Fruit fly (Drosophila melanogaster) Kc167 (cell line): ENCODE data around the gene Cyfip.

ENCODE experiments used
- Myc ChIP-seq: fragments of >200 bp; optimal IDR thresholded peaks from 2 replicates; lab custom pipeline; 2017; ENCODE audit warnings: missing external identifiers
- Sin3A ChIP-seq: fragments of >200 bp; optimal IDR thresholded peaks from 2 replicates; lab custom pipeline; 2018; ENCODE audit warnings: missing external identifiers
- h ChIP-seq: fragments of >200 bp; optimal IDR thresholded peaks from 3 replicates; lab custom pipeline; 2018; ENCODE audit warnings: missing external identifiers
- insv ChIP-seq: fragments of >200 bp; optimal IDR thresholded peaks from 3 replicates; lab custom pipeline; 2018; ENCODE audit warnings: missing external identifiers
- psq ChIP-seq: fragments of >200 bp; optimal IDR thresholded peaks from 2 replicates; lab custom pipeline; 2017; ENCODE audit warnings: missing external identifiers
- ttk ChIP-seq: sonication (Bioruptor generic); optimal IDR thresholded peaks from 2 replicates; lab custom pipeline; 2017; ENCODE audit warnings: missing external identifiers

The Cyfip gene

dm6 chr3R:15350993-15351426 lies 17.9 kb downstream of the Cyfip start, which contains the start of the genes Trs33 and Tmtc4:
TSS of gene Trs33 (minus strand) at chr3R:15350995.
TSS of gene Tmtc4 (plus strand) at chr3R:15351225.
- TF ChIP-seq ttk (lab: Kevin White, UChicago) = no peak
- TF ChIP-seq psq (lab: Kevin White, UChicago) = no peak
- TF ChIP-seq Sin3A (lab: Kevin White, UChicago) = no peak
- TF ChIP-seq h (lab: Kevin White, UChicago) = no peak
- TF ChIP-seq Myc (lab: Kevin White, UChicago) = no peak
- TF ChIP-seq insv (lab: Kevin White, UChicago) = no peak

- TF ChIP-seq ttk (lab: Kevin White, UChicago) = no peak
- TF ChIP-seq Myc (lab: Kevin White, UChicago) = no peak
- no peak for TF ChIP-seq psq (lab: Kevin White, UChicago)
- TF ChIP-seq Sin3A (lab: Kevin White, UChicago) = no peak
- TF ChIP-seq h (lab: Kevin White, UChicago) = no peak
- TF ChIP-seq insv (lab: Kevin White, UChicago) = no peak
Measured at dm6 chr3R:15354019-15354418, 21.0 kb downstream of the Cyfip start.

- TF ChIP-seq Sin3A (lab: Kevin White, UChicago) = no peak
- no peak for TF ChIP-seq insv (lab: Kevin White, UChicago)
- no peak for TF ChIP-seq Myc (lab: Kevin White, UChicago)
Measured at dm6 chr3R:15356152-15356551, 23.1 kb downstream of the Cyfip start.

- no peak for TF ChIP-seq ttk (lab: Kevin White, UChicago)
- no peak for TF ChIP-seq Sin3A (lab: Kevin White, UChicago)
- TF ChIP-seq psq (lab: Kevin White, UChicago) = no peak
- TF ChIP-seq Myc (lab: Kevin White, UChicago) = no peak
- TF ChIP-seq h (lab: Kevin White, UChicago) = no peak
- TF ChIP-seq insv (lab: Kevin White, UChicago) = no peak
Measured at dm6 chr3R:15356645-15357431, 23.8 kb downstream of the Cyfip start, which contains the start of the genes Atg4b and Hibch. TSS of gene Atg4b (minus strand) at chr3R:15356924. TSS of gene Hibch (plus strand) at chr3R:15357229.

dm6 chr3R:15361490-15361889 lies 28.4 kb downstream of the Cyfip start, which contains the start of the genes Cog2 and Trax:
TSS of gene Cog2 (minus strand) at chr3R:15361657.
TSS of gene Trax (plus strand) at chr3R:15361692.
- no peak for TF ChIP-seq Myc (lab: Kevin White, UChicago)
- TF ChIP-seq h (lab: Kevin White, UChicago) = no peak
- TF ChIP-seq Sin3A (lab: Kevin White, UChicago) = no peak
- TF ChIP-seq psq (lab: Kevin White, UChicago) = no peak
- no peak for TF ChIP-seq ttk (lab: Kevin White, UChicago)
- no peak for TF ChIP-seq insv (lab: Kevin White, UChicago)

dm6 chr3R:15363608-15364007 lies 30.5 kb downstream of the Cyfip start, which contains the start of gene CG6171:
TSS of gene CG6171 (minus strand) at chr3R:15363857.
- no peak for TF ChIP-seq ttk (lab: Kevin White, UChicago)
- no peak for TF ChIP-seq Sin3A (lab: Kevin White, UChicago)
- no peak for TF ChIP-seq psq (lab: Kevin White, UChicago)
- TF ChIP-seq Myc (lab: Kevin White, UChicago) = no peak
- no peak for TF ChIP-seq h (lab: Kevin White, UChicago)

- TF ChIP-seq insv (lab: Kevin White, UChicago) = no peak
- TF ChIP-seq Sin3A (lab: Kevin White, UChicago) = no peak
- TF ChIP-seq psq (lab: Kevin White, UChicago) = no peak
- TF ChIP-seq ttk (lab: Kevin White, UChicago) = no peak
- no peak for TF ChIP-seq h (lab: Kevin White, UChicago)
- no peak for TF ChIP-seq Myc (lab: Kevin White, UChicago)
Measured at dm6 chr3R:15366839-15367238, 33.8 kb downstream of the Cyfip start.

dm6 chr3R:15367477-15367876 lies 34.4 kb downstream of the Cyfip start, which contains the start of gene CG34404:
TSS of gene CG34404 (minus strand) at chr3R:15367665.
- TF ChIP-seq Myc (lab: Kevin White, UChicago) = no peak
- no peak for TF ChIP-seq psq (lab: Kevin White, UChicago)
- TF ChIP-seq insv (lab: Kevin White, UChicago) = no peak
- no peak for TF ChIP-seq h (lab: Kevin White, UChicago)
- TF ChIP-seq ttk (lab: Kevin White, UChicago) = no peak
- no peak for TF ChIP-seq Sin3A (lab: Kevin White, UChicago)

- no peak for TF ChIP-seq Myc (lab: Kevin White, UChicago)
- no peak for TF ChIP-seq h (lab: Kevin White, UChicago)
- no peak for TF ChIP-seq insv (lab: Kevin White, UChicago)
- TF ChIP-seq ttk (lab: Kevin White, UChicago) = no peak
- TF ChIP-seq Sin3A (lab: Kevin White, UChicago) = no peak
- TF ChIP-seq psq (lab: Kevin White, UChicago) = no peak
Measured at dm6 chr3R:15369742-15370141, 36.7 kb downstream of the Cyfip start, which contains the start of gene CG14868. TSS of gene CG14868 (minus strand) at chr3R:15369945.

dm6 chr3R:15371833-15372232 lies 38.8 kb downstream of the Cyfip start, which contains the start of the genes Ccm3 and CG6136:
TSS of gene Ccm3 (plus strand) at chr3R:15371957.
TSS of gene CG6136 (minus strand) at chr3R:15372212.
- TF ChIP-seq psq (lab: Kevin White, UChicago) = no peak

- TF ChIP-seq psq (lab: Kevin White, UChicago) (no peak), Sin3A (lab: Kevin White, UChicago) (no peak)
Measured at dm6 chr3R:15374397-15374796, 41.3 kb downstream of the Cyfip start, which contains the start of gene Rbp. TSS of gene Rbp (plus strand) at chr3R:15374635.
